Fruit fly (Drosophila melanogaster) whole organism, pupa: ENCODE results near the gene Mnat9.
A peak's percentile ranks its signal among the peaks of the same experiment; 100 is the strongest.

ENCODE experiments used
- CG10348 ChIP-seq: fragments of 200-800 bp; sonication (Bioruptor generic); IDR thresholded peaks from 2 replicates; pipeline ENCODE4 v1.3.6; 2022; ENCODE audit warnings: missing biosample characterization, missing genetic modification characterization
- CG8159 ChIP-seq: fragments of 200-800 bp; sonication (Bioruptor generic); optimal IDR thresholded peaks from 3 replicates; lab custom pipeline; 2018; ENCODE audit warnings: missing biosample characterization, mild to moderate bottlenecking, missing genetic modification characterization, moderate library complexity
- D1 ChIP-seq: fragments of 200-800 bp; sonication (Bioruptor generic); optimal IDR thresholded peaks from 2 replicates; lab custom pipeline; 2018; ENCODE audit warnings: missing biosample characterization, mild to moderate bottlenecking, missing genetic modification characterization, moderate library complexity
- EcR ChIP-seq: fragments of 200-800 bp; sonication (Bioruptor generic); optimal IDR thresholded peaks from 3 replicates; lab custom pipeline; 2019; ENCODE audit warnings: missing biosample characterization, missing genetic modification characterization, mild to moderate bottlenecking, moderate library complexity, missing genetic modification reagents
- Ets98B ChIP-seq: fragments of 200-800 bp; sonication (Bioruptor generic); IDR thresholded peaks from 2 replicates; pipeline ENCODE4 v1.3.6; 2022; ENCODE audit warnings: missing biosample characterization, missing genetic modification characterization
- Snoo ChIP-seq: fragments of 200-800 bp; sonication (Bioruptor generic); optimal IDR thresholded peaks from 3 replicates; lab custom pipeline; 2017; ENCODE audit warnings: missing biosample characterization, mild to moderate bottlenecking, missing genetic modification characterization, inconsistent platforms
- gl ChIP-seq: fragments of 200-800 bp; sonication (Bioruptor generic); optimal IDR thresholded peaks from 2 replicates; lab custom pipeline; 2018; ENCODE audit warnings: missing biosample characterization, mild to moderate bottlenecking, missing genetic modification characterization
- rn ChIP-seq: fragments of 200-800 bp; sonication (Bioruptor generic); IDR thresholded peaks from 2 replicates; pipeline ENCODE4 v1.3.6; 2022; ENCODE audit warnings: missing biosample characterization, missing genetic modification characterization

DNA sequence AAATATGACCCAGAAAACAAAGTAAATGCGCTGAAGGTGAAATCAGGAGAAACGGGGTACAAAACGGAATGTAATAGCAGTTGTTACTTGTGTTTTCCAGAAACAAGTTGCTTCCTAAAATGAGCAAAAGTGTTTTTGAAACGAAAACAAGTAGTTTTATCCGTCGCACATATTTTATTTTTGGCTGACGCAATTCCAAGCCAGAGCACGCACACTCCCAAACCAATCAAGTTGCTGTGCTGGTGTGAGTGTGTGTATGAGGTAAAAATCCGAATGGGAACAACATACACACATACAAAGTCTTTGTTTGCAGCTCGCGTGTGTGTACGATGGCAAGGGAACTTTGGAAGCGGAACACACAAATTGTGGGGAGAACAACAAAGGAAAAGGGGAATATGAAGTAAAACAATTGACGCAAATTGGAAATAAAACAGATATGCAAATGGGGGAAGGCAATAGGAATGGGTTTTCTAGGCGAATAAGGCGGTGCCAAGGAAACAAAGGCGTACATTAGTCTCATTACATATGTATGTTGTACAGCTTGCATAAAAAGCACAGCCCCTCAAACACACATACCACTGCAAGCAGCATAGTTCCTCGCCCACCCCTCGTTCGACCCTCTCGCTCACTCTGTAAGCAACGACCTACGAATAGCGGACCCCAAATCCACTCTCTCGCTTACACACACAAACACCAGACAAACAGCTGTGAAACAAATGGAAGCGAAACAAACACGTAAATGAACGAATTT, 7.3 kb downstream of the Mnat9 start:
- no peak for TF ChIP-seq CG10348 (GFP tag; lab: Robert Waterston, UW)
- peak; percentile 36 for TF ChIP-seq EcR (GFP tag; lab: Kevin White, UChicago)
- TF ChIP-seq D1 (tag; lab: Kevin White, UChicago) = no peak
- TF ChIP-seq rn = no peak
- peak; percentile 8 for TF ChIP-seq CG8159 (tag; lab: Kevin White, UChicago)
- peak; percentile 19 for TF ChIP-seq gl (tag; lab: Kevin White, UChicago)
- TF ChIP-seq Snoo (tag; lab: Kevin White, UChicago) = no peak
- TF ChIP-seq Ets98B (GFP tag; lab: Robert Waterston, UW) = no peak
